Worm (Caenorhabditis elegans): ENCODE measurements around the gene sdz-37.

ce11 chrII:10443898-10444297 lies 20.8 kb upstream of the sdz-37 start:
- TF ChIP-seq him-1 (tag; optimal IDR thresholded peaks at IDR 0.05) (no peak), W03F9.2 (tag; optimal IDR thresholded peaks at IDR 0.05) (no peak), dao-5 (tag; optimal IDR thresholded peaks at IDR 0.05) (no peak)
